Worm (Caenorhabditis elegans) whole organism, L2 larva: ENCODE measurements around the gene Y57G11C.46.

Experiments
- F13H6.1 ChIP-seq: sonication (generic microtip); optimal IDR thresholded peaks from 2 replicates; lab custom pipeline; 2016; ENCODE audit warnings: missing genetic modification characterization, missing compliant biosample characterization
- Y55F3AM.14 ChIP-seq: fragments of 200-800 bp; sonication (Bioruptor generic); optimal IDR thresholded peaks from 2 replicates; lab custom pipeline; 2018; ENCODE audit warnings: mild to moderate bottlenecking, missing genetic modification characterization, missing compliant biosample characterization
- dmd-4 ChIP-seq: sonication (generic microtip); optimal IDR thresholded peaks from 2 replicates; lab custom pipeline; 2017; ENCODE audit warnings: missing biosample characterization, missing genetic modification characterization
- lsy-2 ChIP-seq, 2 experiments: fragments of 150-350 bp in 1 of 2; sonication (generic microtip) in 1 of 2; optimal IDR thresholded peaks; 2 replicates each; lab custom pipeline; 2014 to 2017; ENCODE audit warnings: missing biosample characterization in 2 of 2, missing genetic modification characterization in 2 of 2
- nhr-77 ChIP-seq: fragments of 150-350 bp; optimal IDR thresholded peaks from 2 replicates; lab custom pipeline; 2014; ENCODE audit warnings: missing biosample characterization, missing genetic modification characterization
- snpc-4 ChIP-seq: fragments of 150-350 bp; optimal IDR thresholded peaks from 2 replicates; lab custom pipeline; 2014; ENCODE audit warnings: missing biosample characterization, missing genetic modification characterization
- ztf-1 ChIP-seq: fragments of 200-800 bp; sonication (Bioruptor generic); conservative IDR thresholded peaks from 2 replicates; pipeline ENCODE4 v1.3.6; 2022; ENCODE audit warnings: missing genetic modification characterization, missing compliant biosample characterization
- ztf-11 ChIP-seq: sonication (generic microtip); optimal IDR thresholded peaks from 2 replicates; lab custom pipeline; 2017; ENCODE audit warnings: missing biosample characterization, missing genetic modification characterization

DNA sequence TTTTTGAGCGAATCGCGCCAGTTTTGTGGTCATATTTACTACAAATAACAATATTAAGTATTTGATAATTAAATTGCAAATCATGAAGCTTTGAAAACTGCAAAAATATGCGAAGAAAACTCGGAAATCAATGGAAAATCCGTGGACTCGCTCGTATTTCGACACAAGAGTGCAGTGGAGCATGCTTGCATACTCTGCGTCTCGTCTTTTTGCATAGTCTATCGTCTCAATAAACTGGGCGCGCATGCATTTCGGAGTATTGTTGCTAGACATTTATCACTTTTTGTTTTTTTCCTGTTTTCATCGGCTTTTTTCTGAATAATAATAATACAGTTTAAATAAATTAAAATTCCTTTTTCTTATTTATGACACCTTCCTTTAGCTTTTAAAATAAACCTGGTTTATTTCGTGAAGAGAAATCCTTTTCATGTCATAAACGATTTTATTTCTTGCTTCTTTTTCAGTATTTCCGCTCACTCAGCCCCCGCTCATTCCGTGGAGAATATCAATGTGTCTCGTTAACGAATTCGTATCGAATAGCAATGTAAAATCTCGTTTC, 48.4 kb downstream of the Y57G11C.46 start, which contains the start of the genes mrps-7 and Y57G11C.3:
- TF ChIP-seq ztf-1 (no peak), snpc-4 (tag; lab: Kevin White, UChicago) (peak; percentile 83), dmd-4 (tag; lab: Kevin White, UChicago) (no peak), F13H6.1 (tag; lab: Kevin White, UChicago) (peak; percentile 88), Y55F3AM.14 (GFP tag; lab: Kevin White, UChicago) (peak; percentile 14), ztf-11 (tag; lab: Kevin White, UChicago) (peak; percentile 55), lsy-2 (tag; optimal IDR thresholded peaks at IDR 0.05; lab: Kevin White, UChicago) (peak; percentile 91 to 95), nhr-77 (peak; percentile 37)
